Fruit fly (Drosophila melanogaster): ENCODE measurements around the gene CG14615.

The CG14615 gene

DNA sequence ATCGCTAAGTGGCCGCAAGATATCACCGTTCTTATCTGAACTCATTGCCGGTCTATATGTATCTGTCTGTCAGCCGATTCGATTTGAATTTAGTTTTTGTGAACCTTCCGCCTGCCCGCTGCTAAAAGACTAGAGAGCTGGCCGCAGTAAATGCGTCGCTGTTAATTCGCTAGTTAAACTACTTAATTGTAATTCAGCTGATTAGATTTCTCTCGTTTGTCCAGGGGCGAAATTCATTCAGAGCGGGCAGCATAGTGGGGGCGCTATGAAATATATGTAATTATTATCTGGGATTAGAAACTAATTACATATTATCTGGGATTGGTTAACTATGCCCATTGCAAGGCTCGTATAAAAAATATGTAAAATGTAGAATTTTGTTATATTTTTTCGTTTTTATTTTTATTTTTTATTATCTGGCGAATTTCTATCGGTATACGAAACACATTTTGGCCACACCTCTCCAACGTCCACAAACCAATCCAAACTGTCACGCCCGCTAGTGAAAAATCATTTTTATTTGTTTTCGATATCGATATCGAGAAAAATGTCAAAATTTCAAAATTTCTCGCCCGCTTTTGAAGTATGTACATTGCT, at the start of gene CG14615, which contains the start of gene tilB:
CG14615 (minus strand) TSS at position 301 of the 597 bp plus-strand sequence.
tilB (plus strand) TSS at position 547 of the 597 bp plus-strand sequence.
- TF ChIP-seq CG8478 (optimal IDR thresholded peaks at IDR 0.05): no peak
- TF ChIP-seq CTCF (optimal IDR thresholded peaks at IDR 0.05): no peak

DNA sequence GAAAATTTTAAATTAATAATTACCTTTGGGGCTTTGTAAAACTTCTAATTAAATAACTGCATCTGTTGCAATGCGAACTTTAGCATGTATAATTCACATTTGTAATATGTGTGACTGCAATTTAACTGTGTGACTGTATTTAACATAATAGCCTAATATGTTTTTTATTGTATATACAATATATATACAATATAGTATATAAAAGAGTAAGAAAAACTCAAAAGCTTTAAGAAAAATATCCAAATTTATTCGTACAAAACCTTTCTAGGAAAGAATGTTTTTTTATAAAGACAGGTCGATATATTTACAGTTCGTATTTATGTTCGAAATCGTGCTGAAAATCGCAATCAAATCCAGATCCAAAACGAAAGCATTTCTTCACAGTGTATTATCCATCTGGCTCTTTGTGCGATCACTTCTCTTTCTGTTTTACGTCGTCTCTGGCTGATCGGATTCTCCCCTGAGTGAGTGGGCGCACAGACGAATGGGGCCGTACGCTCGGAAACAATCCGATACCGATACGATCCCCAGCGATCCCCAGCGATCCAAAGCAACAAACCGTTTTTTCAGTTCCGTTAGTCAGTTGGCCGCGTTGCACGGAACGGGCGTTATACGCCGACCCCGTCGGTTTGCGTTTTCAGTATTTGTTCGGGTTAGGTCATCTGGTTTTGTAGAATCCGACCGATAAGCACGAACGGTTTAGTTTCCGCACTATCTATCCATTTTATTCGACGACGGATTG, 41.9 kb upstream of the CG14615 start:
- TF ChIP-seq CG8478 (optimal IDR thresholded peaks at IDR 0.05) (no peak), CTCF (optimal IDR thresholded peaks at IDR 0.05) (no peak)

DNA sequence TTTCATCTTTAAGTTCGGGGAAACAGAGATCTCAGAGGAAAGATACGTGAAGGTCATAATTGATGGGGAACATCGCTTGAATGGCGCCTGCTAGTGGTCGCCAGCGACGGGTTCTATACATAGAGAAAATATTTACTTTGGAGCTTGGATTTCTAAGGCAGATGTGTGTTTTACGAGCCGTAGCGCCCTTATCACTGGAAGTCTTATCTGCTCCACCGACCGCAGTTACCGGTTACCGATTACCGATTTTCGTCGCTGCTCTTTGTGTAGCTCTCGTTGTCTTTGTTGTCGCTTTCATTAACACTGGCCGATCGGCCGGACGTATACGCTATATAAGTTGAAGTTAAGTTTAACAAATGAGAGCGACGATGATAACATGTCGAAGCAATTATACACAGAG, 41.3 kb upstream of the CG14615 start:
- TF ChIP-seq CG8478 (optimal IDR thresholded peaks at IDR 0.05): no peak
- no peak for TF ChIP-seq CTCF (optimal IDR thresholded peaks at IDR 0.05)

DNA sequence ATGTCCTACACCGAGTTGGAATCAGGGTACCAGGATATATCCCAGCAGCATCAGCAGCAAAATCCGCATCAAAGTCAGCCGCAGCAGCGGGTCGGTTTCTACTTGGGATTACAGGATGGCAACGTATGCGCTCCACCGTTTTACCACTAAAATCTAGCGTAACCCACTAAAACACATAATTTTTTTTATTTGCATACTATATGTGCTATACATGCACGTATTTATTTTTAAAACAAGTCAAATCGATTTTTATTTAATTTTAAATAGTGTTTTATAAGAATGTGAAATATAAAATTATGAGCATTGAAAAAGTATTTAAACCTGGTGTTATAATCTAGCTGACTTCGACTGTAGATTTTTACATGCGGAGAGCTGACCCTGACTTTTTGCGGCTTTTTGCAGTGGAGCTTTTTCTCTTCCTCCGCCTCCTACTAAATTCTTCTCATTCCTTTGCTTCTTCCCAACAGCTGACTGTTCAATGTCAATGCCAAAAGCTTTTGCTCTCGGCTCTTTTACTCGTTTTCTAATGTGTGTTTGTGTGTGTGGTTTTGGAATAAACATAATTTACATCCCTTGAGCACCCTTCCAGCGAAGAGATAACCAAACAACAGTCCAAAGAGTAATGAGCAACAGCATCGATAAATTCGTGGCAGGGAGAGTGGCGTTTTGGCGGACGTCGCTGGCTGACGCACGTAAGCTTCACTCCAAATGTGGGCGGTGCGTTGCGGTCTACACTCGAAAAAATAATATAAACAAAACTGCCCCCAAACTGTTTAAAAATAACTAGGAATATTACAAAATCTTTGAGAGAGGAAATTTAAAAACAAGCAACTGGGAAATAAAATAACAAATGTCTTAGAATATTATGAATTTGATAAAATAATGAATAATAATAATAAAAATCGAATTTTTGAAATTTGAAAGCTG, 38.6 kb upstream of the CG14615 start:
- TF ChIP-seq CTCF (optimal IDR thresholded peaks at IDR 0.05): no peak
- no peak for TF ChIP-seq CG8478 (optimal IDR thresholded peaks at IDR 0.05)

DNA sequence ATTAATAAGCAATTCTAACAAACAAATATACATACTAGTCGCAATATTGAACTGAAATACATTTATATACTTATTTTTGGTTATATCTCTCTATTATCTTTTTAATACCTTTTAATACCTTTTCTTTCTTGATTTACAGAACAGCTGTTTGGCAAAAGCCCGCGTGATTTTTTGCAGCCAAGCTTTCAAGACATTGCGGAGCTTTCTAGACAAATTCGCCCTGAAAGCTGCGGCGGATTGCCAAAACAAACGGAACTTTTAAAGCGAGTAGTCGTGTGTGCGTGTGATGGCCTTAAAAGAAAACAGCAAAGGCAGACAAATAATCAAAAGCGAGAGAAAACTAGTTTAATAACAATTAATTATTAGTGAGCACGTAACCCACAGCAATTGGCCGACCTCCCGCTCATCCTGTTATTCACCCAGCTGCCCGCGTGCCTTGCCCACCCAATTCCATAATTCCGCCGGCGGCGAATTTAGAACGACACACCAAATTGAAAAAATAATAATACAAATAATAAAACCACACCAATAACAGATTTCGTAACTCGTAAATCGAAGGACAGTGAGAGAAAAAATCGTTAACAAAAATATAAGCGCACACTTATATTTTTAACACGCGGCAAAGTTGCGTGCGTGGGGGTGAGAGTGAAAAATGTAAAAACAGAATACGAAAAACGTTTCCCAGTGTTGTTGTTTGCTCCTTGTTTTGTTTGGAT, 37.8 kb upstream of the CG14615 start:
- TF ChIP-seq CTCF (optimal IDR thresholded peaks at IDR 0.05) (no peak), CG8478 (optimal IDR thresholded peaks at IDR 0.05) (no peak)

DNA sequence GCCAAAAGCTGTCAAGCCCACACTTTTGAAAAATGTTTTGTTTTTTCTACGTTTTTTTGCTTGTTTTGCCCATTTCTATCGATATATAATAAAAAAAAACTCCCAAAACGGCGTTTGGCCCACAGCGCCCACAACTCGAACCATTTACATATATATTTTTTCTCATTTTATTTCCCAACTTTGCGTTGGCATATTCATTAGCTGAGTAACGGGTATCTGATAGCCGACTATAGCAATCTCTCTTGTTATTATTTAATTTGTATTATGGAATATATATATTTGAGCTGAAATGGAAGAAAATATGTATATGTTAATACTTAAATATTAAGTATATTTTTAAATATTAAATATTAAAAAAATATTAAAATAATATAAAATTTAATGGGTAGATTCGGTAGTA, 37.2 kb upstream of the CG14615 start:
- TF ChIP-seq CTCF (optimal IDR thresholded peaks at IDR 0.05): no peak
- no peak for TF ChIP-seq CG8478 (optimal IDR thresholded peaks at IDR 0.05)

DNA sequence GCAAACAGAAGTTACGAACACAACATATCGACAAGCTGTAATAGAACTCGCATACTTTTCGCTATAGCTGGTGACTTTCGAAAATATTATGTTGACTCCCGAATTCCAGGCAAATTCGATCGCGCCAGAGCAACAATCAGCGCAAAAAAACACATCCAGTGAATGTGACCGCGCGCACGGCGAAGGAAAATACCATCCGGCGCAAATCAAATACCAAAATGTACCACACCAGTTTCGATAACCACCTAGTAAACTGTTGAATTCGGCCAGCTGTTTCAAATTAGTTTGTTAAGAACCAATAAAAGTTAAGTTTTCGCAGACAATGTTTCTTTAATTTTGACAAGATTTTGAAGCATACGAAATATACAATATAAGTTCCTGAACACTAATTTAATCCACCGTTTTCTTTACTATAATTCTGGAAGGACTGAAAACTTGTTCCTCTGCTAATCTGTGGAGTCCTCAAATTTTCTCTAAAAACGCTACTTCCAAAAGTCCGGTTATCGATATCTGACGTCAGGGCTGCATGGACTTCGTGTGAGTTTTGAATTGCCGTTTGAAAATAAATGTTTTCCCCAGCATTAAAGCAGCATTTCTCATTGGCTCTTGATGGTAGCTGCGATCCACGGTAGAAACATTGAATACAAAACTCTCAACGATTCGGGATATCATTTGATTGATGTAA, 32.7 kb upstream of the CG14615 start, which contains the start of the genes Cp110 and CG12576:
Cp110 (plus strand) TSS at position 223 of the 685 bp plus-strand sequence.
CG12576 (minus strand) TSS at position 498 of the 685 bp plus-strand sequence.
- TF ChIP-seq CG8478 (optimal IDR thresholded peaks at IDR 0.05): no peak

DNA sequence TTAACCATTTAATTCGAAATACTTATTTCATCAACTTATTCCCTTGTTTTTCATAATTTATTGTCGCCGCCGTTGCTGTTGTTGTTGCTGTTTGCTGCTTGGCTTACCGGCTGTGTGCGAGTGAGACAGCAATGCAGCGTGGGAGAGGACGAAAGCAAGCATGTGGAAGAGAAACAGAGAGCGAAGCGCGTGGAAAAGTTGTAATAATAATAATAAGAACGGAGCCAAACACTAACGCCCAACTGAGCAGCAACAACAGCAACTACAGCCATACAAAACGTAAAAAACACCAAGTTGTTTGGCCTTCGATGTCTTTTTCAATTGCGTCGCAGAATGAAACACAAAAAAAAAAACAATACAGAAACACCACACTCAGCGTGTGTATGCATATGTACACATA, 31.8 kb upstream of the CG14615 start:
- no peak for TF ChIP-seq CG8478 (optimal IDR thresholded peaks at IDR 0.05)
- TF ChIP-seq CTCF (optimal IDR thresholded peaks at IDR 0.05): no peak

DNA sequence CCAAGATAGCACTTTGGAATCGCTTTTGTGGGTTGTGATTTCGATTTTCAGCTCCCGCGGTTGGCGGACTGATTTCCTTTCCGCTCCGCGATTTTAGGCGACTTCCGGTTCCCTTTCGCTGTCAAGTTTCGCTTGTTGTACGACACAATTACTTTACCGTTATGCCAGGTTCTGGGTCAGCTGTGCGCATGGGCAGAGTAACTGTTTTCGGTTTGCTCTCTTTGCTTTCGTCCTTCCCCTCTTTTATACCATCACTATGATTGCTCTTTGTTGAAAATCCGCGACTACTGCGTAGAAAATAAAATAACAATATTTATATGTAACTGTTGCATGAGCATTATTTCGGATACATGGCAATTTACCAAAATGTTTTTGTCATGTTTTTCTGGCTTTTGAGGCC, 31.3 kb upstream of the CG14615 start:
- TF ChIP-seq CTCF (optimal IDR thresholded peaks at IDR 0.05) (no peak), CG8478 (optimal IDR thresholded peaks at IDR 0.05) (no peak)

DNA sequence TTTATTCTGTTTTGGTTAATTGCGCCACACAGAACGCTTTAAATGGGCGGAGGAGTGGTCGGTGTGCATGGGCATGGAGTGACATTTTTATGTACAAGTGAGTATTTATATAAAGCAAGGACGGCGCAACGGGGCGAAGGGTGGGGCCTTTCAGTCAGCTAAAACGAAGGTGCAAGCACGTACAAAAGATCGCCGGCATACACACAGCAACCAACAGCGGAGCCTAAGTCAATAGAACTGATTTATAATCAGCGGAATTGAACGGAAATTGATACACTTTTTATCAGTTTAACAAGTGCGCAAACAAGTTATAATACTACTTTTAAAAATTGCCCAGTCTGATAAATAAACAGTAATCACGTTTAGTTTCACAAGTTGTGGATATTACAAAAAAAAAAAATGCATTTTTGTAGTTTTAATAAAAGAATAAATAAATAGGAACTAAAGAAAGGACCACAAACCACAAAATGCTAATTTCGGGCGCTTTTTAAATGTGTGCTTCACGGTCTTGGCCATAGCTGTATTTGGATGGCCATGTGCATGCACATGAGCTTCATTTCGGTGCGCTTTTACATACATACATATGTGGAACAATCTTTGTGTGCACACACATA, 30.0 kb upstream of the CG14615 start:
- TF ChIP-seq CTCF (optimal IDR thresholded peaks at IDR 0.05) (no peak), CG8478 (optimal IDR thresholded peaks at IDR 0.05) (no peak)

DNA sequence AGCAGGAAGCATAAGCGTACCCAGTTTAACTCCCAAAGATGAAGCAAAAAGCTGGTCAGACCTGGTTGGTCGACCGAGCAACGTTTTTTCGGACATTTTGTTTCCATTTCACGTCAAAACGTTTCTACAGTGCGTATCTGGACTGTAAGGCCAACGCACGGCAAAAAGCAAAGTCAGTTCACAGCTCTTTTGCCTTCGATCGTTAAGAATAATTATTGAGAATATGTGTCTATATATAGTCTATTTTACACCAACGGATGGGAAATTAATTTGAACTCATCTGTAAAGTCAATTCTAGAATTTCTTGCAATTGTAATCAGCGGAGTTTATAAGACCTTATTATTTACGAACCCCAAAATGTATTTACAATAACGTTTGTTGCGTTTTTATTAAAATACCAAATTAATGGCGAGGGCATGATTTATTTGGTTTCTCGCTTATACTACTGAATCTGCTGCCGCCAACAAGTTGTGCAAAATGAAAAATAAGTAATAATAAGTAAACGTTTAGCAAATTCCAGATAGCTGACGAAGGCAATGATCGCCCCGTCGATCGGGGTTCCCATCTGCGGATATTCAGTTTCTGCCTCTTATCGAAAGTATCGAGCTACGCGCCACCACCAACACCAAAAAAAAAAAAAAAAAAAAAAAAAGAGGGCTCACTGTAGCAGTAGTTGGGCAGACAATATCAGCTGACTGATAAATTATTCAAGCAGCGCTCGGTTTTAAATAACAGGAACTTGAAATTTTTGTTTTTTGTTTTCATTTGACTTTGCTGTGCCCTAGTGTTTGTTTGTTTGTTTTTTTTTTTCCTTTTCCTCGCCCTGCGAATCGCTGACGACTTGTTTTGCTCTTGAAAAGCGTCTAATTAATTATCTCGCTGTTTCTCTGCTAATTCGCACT, 28.6 kb upstream of the CG14615 start:
- no peak for TF ChIP-seq CTCF (optimal IDR thresholded peaks at IDR 0.05)
- no peak for TF ChIP-seq CG8478 (optimal IDR thresholded peaks at IDR 0.05)

DNA sequence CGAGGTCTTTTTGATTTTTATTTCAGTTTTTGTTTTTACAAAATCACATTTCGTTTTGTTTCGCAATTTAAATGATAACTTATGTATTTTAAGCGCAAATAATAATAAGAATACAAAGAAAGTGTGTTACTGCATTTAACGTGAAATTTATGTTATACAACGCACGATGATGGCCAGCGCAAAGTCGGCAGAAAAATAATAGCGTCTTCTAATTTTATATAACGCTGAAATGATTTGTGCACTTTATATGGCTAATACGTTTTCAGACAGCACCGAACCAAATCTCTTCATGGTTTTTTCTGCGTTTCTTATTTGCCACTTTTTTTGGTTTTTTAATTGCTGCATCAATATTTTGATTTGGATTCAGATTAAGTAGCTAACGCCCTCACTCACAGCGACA, 25.6 kb upstream of the CG14615 start:
- no peak for TF ChIP-seq CTCF (optimal IDR thresholded peaks at IDR 0.05)
- no peak for TF ChIP-seq CG8478 (optimal IDR thresholded peaks at IDR 0.05)

DNA sequence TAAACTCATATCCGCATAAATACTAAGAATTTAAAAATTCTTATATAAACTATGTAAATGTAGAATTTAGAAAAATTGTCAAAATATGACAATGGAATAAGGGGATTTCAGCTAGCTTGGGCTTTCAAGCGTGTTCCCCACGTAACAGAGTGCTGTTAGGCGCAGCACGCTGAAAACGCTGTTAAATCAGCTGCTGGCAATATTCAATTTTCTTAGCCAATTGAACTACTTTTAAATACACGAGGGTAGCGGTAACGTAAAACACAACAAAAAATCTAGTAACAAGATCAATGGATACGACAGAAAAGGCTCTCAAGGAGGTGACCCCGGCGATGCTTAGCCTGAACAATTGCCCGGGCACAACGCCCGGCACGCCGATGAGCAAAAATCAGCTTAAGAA, 24.2 kb upstream of the CG14615 start, which contains the start of gene CG14618:
CG14618 (plus strand) TSS at position 179 of the 400 bp plus-strand sequence.
- TF ChIP-seq CTCF (optimal IDR thresholded peaks at IDR 0.05) (no peak), CG8478 (optimal IDR thresholded peaks at IDR 0.05) (no peak)
